Worm (Caenorhabditis elegans): Measurements from ENCODE around the gene Y17G7B.17.

- TF ChIP-seq sup-37 (GFP tag; optimal IDR thresholded peaks at IDR 0.05) (no peak), hlh-4 (tag; optimal IDR thresholded peaks at IDR 0.05) (no peak), lin-39 (tag; optimal IDR thresholded peaks at IDR 0.05) (no peak), unc-62 (GFP tag; optimal IDR thresholded peaks at IDR 0.05) (no peak), ztf-11 (tag; optimal IDR thresholded peaks at IDR 0.05) (no peak), fkh-4 (tag; optimal IDR thresholded peaks at IDR 0.05; ENCODE audit: borderline replicate concordance) (no peak), fkh-10 (GFP tag; optimal IDR thresholded peaks at IDR 0.05) (no peak), lin-14 (GFP tag; optimal IDR thresholded peaks at IDR 0.05) (no peak), elt-3 (tag; optimal IDR thresholded peaks at IDR 0.05) (no peak), nhr-11 (tag; optimal IDR thresholded peaks at IDR 0.05) (no peak), nhr-84 (tag; optimal IDR thresholded peaks at IDR 0.05) (no peak), nhr-76 (tag; optimal IDR thresholded peaks at IDR 0.05) (no peak), ceh-63 (GFP tag; optimal IDR thresholded peaks at IDR 0.05) (no peak)
Measured at ce11 chrII:12088833-12089232, 11.0 kb downstream of the Y17G7B.17 start, which contains the start of gene cnt-1.

Measured in whole organism, L1 larva.